Fruit fly (Drosophila melanogaster) whole organism, embryonic: Measurements from ENCODE around the gene CG2889.

Experiments used
- ATbp ChIP-seq: fragments of 200-800 bp; sonication (Bioruptor generic); optimal IDR thresholded peaks from 2 replicates; lab custom pipeline; 2017; ENCODE audit warnings: missing biosample characterization, mild to moderate bottlenecking, missing genetic modification characterization, missing genetic modification reagents
- Atf6 ChIP-seq: fragments of 200-800 bp; sonication (Bioruptor generic); IDR thresholded peaks from 2 replicates; pipeline ENCODE4 v1.3.6; 2022; ENCODE audit warnings: missing biosample characterization, missing genetic modification characterization
- Bgb ChIP-seq: fragments of 200-800 bp; sonication (Bioruptor generic); IDR thresholded peaks from 2 replicates; pipeline ENCODE4 v1.3.6; 2022; ENCODE audit warnings: missing biosample characterization, missing genetic modification characterization; ENCODE audit not compliant: partially characterized antibody
- CG10321 ChIP-seq: fragments of 200-800 bp; sonication (Bioruptor generic); IDR thresholded peaks from 2 replicates; pipeline ENCODE4 v1.3.6; 2022; ENCODE audit warnings: missing biosample characterization, missing genetic modification characterization
- CG10366 ChIP-seq: fragments of 200-800 bp; sonication (Bioruptor generic); IDR thresholded peaks from 2 replicates; pipeline ENCODE4 v1.3.6; 2022; ENCODE audit warnings: missing biosample characterization, missing genetic modification characterization
- CG11093 ChIP-seq: fragments of 200-800 bp; sonication (Bioruptor generic); IDR thresholded peaks from 3 replicates; pipeline ENCODE4 v1.3.6; 2022; ENCODE audit warnings: missing biosample characterization, missing genetic modification characterization
- CG11398 ChIP-seq: fragments of 200-800 bp; sonication (Bioruptor generic); optimal IDR thresholded peaks from 2 replicates; lab custom pipeline; 2016; ENCODE audit warnings: missing biosample characterization, missing genetic modification characterization
- CG11504 ChIP-seq: fragments of 200-800 bp; sonication (Bioruptor generic); optimal IDR thresholded peaks from 3 replicates; lab custom pipeline; 2019; ENCODE audit warnings: missing biosample characterization, mild to moderate bottlenecking, missing genetic modification characterization, moderate library complexity
- CG11695 ChIP-seq: fragments of 200-800 bp; sonication (Bioruptor generic); IDR thresholded peaks from 3 replicates; pipeline ENCODE4 v1.3.6; 2022; ENCODE audit warnings: missing biosample characterization, missing genetic modification characterization
- CG12236 ChIP-seq: fragments of 200-800 bp; sonication (Bioruptor generic); optimal IDR thresholded peaks from 2 replicates; lab custom pipeline; 2016; ENCODE audit warnings: missing biosample characterization, missing genetic modification characterization
- CG14860 ChIP-seq: fragments of 200-800 bp; sonication (Bioruptor generic); IDR thresholded peaks from 3 replicates; pipeline ENCODE4 v1.3.6; 2022; ENCODE audit warnings: missing biosample characterization, missing genetic modification characterization; ENCODE audit not compliant: partially characterized antibody
- CG14965 ChIP-seq: fragments of 200-800 bp; sonication (Bioruptor generic); optimal IDR thresholded peaks from 2 replicates; lab custom pipeline; 2016; ENCODE audit warnings: missing biosample characterization, missing genetic modification characterization, borderline replicate concordance
- CG15011 ChIP-seq: fragments of 200-800 bp; sonication (Bioruptor generic); optimal IDR thresholded peaks from 3 replicates; lab custom pipeline; 2018; ENCODE audit warnings: missing biosample characterization, mild to moderate bottlenecking, missing genetic modification characterization
- CG1792 ChIP-seq: fragments of 200-800 bp; sonication (Bioruptor generic); optimal IDR thresholded peaks from 2 replicates; lab custom pipeline; 2016; ENCODE audit warnings: missing biosample characterization, missing genetic modification characterization
- CG2116 ChIP-seq: fragments of 200-800 bp; sonication (Bioruptor generic); optimal IDR thresholded peaks from 3 replicates; lab custom pipeline; 2018; ENCODE audit warnings: missing biosample characterization, mild to moderate bottlenecking, missing genetic modification characterization
- CG33557 ChIP-seq: fragments of 200-800 bp; sonication (Bioruptor generic); optimal IDR thresholded peaks from 2 replicates; lab custom pipeline; 2019; ENCODE audit warnings: missing biosample characterization, mild to moderate bottlenecking, missing genetic modification characterization, moderate library complexity
- CG42726 ChIP-seq: fragments of 200-800 bp; sonication (Bioruptor generic); IDR thresholded peaks from 2 replicates; pipeline ENCODE4 v1.3.6; 2022; ENCODE audit warnings: missing biosample characterization, missing genetic modification characterization; ENCODE audit not compliant: partially characterized antibody
- CG4730 ChIP-seq: fragments of 200-800 bp; sonication (Bioruptor generic); IDR thresholded peaks from 2 replicates; pipeline ENCODE4 v1.3.6; 2022; ENCODE audit warnings: missing biosample characterization, missing genetic modification characterization
- CG6272 ChIP-seq: fragments of 200-800 bp; sonication (Bioruptor generic); IDR thresholded peaks from 2 replicates; pipeline ENCODE4 v1.3.6; 2022; ENCODE audit warnings: missing biosample characterization, missing genetic modification characterization
- CG7556 ChIP-seq: fragments of 200-800 bp; sonication (Bioruptor generic); optimal IDR thresholded peaks from 2 replicates; lab custom pipeline; 2017; ENCODE audit warnings: missing biosample characterization, mild to moderate bottlenecking, missing genetic modification characterization
- CG8281 ChIP-seq: fragments of 200-800 bp; sonication (Bioruptor generic); optimal IDR thresholded peaks from 2 replicates; lab custom pipeline; 2018; ENCODE audit warnings: missing biosample characterization, mild to moderate bottlenecking, missing genetic modification characterization, moderate library complexity
- CG9876 ChIP-seq: fragments of 200-800 bp; sonication (Bioruptor generic); optimal IDR thresholded peaks from 2 replicates; lab custom pipeline; 2016; ENCODE audit warnings: missing biosample characterization, missing genetic modification characterization
- Dek ChIP-seq: fragments of 200-800 bp; sonication (Bioruptor generic); optimal IDR thresholded peaks from 3 replicates; lab custom pipeline; 2019; ENCODE audit warnings: missing biosample characterization, mild to moderate bottlenecking, missing genetic modification characterization, moderate library complexity
- Doc2 ChIP-seq: fragments of 200-800 bp; sonication (Bioruptor generic); IDR thresholded peaks from 2 replicates; pipeline ENCODE4 v1.3.6; 2022; ENCODE audit warnings: missing biosample characterization, missing genetic modification characterization
- HHEX ChIP-seq: fragments of 200-800 bp; sonication (Bioruptor generic); optimal IDR thresholded peaks from 3 replicates; lab custom pipeline; 2017; ENCODE audit warnings: missing biosample characterization, mild to moderate bottlenecking, missing genetic modification characterization, missing genetic modification reagents
- HLH4C ChIP-seq: fragments of 200-800 bp; sonication (Bioruptor generic); IDR thresholded peaks from 3 replicates; pipeline ENCODE4 v1.3.6; 2022; ENCODE audit warnings: missing biosample characterization, missing genetic modification characterization; ENCODE audit not compliant: partially characterized antibody
- HmgD ChIP-seq: fragments of 200-800 bp; sonication (Bioruptor generic); optimal IDR thresholded peaks from 3 replicates; lab custom pipeline; 2016; ENCODE audit warnings: missing biosample characterization, missing genetic modification characterization
- Lhr ChIP-seq: fragments of 200-800 bp; sonication (Bioruptor generic); optimal IDR thresholded peaks from 3 replicates; lab custom pipeline; 2017; ENCODE audit warnings: mild to moderate bottlenecking, missing biosample characterization, missing genetic modification reagents, missing genetic modification characterization
- NC2α ChIP-seq: fragments of 200-800 bp; sonication (Bioruptor generic); optimal IDR thresholded peaks from 2 replicates; lab custom pipeline; 2016; ENCODE audit warnings: missing biosample characterization, missing genetic modification characterization
- Oli ChIP-seq: fragments of 200-800 bp; sonication (Bioruptor generic); optimal IDR thresholded peaks from 2 replicates; lab custom pipeline; 2018; ENCODE audit warnings: missing biosample characterization, mild to moderate bottlenecking, missing genetic modification characterization, moderate library complexity
- Ravus ChIP-seq: fragments of 200-800 bp; sonication (Bioruptor generic); IDR thresholded peaks from 2 replicates; pipeline ENCODE4 v1.3.6; 2022; ENCODE audit warnings: missing biosample characterization, missing genetic modification characterization
- Sry-δ ChIP-seq: fragments of 200-800 bp; sonication (Bioruptor generic); optimal IDR thresholded peaks from 2 replicates; lab custom pipeline; 2016; ENCODE audit warnings: missing biosample characterization, missing genetic modification characterization
- ac ChIP-seq: fragments of 200-800 bp; sonication (Bioruptor generic); optimal IDR thresholded peaks from 3 replicates; lab custom pipeline; 2017; ENCODE audit warnings: missing biosample characterization, mild to moderate bottlenecking, missing genetic modification characterization
- cad ChIP-seq: fragments of >200 bp; optimal IDR thresholded peaks from 2 replicates; lab custom pipeline; 2017; ENCODE audit warnings: missing biosample characterization, missing genetic modification characterization
- chm ChIP-seq: fragments of 200-800 bp; sonication (Bioruptor generic); IDR thresholded peaks from 2 replicates; pipeline ENCODE4 v1.3.6; 2022; ENCODE audit warnings: missing biosample characterization, missing genetic modification characterization
- crol ChIP-seq: fragments of 200-800 bp; sonication (Bioruptor generic); IDR thresholded peaks from 2 replicates; pipeline ENCODE4 v1.3.6; 2022; ENCODE audit warnings: missing biosample characterization, missing genetic modification characterization
- dmrt99B ChIP-seq: fragments of 200-800 bp; sonication (Bioruptor generic); optimal IDR thresholded peaks from 2 replicates; lab custom pipeline; 2018; ENCODE audit warnings: missing biosample characterization, mild to moderate bottlenecking, missing genetic modification characterization, moderate library complexity
- exex ChIP-seq: fragments of 200-800 bp; sonication (Bioruptor generic); optimal IDR thresholded peaks from 4 replicates; lab custom pipeline; 2018; ENCODE audit warnings: missing biosample characterization, mild to moderate bottlenecking, missing genetic modification characterization, moderate library complexity
- fd3F ChIP-seq: fragments of 200-800 bp; sonication (Bioruptor generic); optimal IDR thresholded peaks from 2 replicates; lab custom pipeline; 2018; ENCODE audit warnings: missing biosample characterization, mild to moderate bottlenecking, missing genetic modification characterization, moderate library complexity
- gcm2 ChIP-seq: fragments of 200-800 bp; sonication (Bioruptor generic); optimal IDR thresholded peaks from 2 replicates; lab custom pipeline; 2016; ENCODE audit warnings: missing biosample characterization, missing genetic modification characterization
- gfzf ChIP-seq: fragments of 200-800 bp; sonication (Bioruptor generic); optimal IDR thresholded peaks from 2 replicates; lab custom pipeline; 2016; ENCODE audit warnings: missing biosample characterization, mild to moderate bottlenecking, missing genetic modification characterization, moderate library complexity
- pan ChIP-seq, 4 experiments: fragments of >200 bp in 3 of 4; fragments of 200-800 bp in 1 of 4; sonication (Bioruptor generic) in 1 of 4; optimal IDR thresholded peaks in 3 of 4; IDR thresholded peaks in 1 of 4; 2 replicates each; pipeline versions ENCODE4 v1.3.6 to Lab custom; 2017 to 2022; ENCODE audit warnings: missing biosample characterization in 2 of 4, missing genetic modification characterization in 2 of 4, mixed read lengths in 1 of 4
- prd ChIP-seq, 3 experiments: fragments of >200 bp in 2 of 3; fragments of 200-800 bp in 1 of 3; sonication (Bioruptor generic) in 1 of 3; optimal IDR thresholded peaks in 2 of 3; IDR thresholded peaks in 1 of 3; 2 replicates in 2 of 3; 3 replicates in 1 of 3; pipeline versions ENCODE4 v1.3.6 to Lab custom; 2017 to 2022; ENCODE audit warnings: missing biosample characterization in 1 of 3, missing genetic modification characterization in 1 of 3
- row ChIP-seq: fragments of 200-800 bp; sonication (Bioruptor generic); IDR thresholded peaks from 3 replicates; pipeline ENCODE4 v1.3.6; 2022; ENCODE audit warnings: missing biosample characterization, missing genetic modification characterization
- salm ChIP-seq: fragments of 200-800 bp; sonication (Bioruptor generic); optimal IDR thresholded peaks from 2 replicates; lab custom pipeline; 2018; ENCODE audit warnings: missing biosample characterization, mild to moderate bottlenecking, missing genetic modification characterization
- stwl ChIP-seq: fragments of 200-800 bp; sonication (Bioruptor generic); optimal IDR thresholded peaks from 3 replicates; lab custom pipeline; 2018; ENCODE audit warnings: missing biosample characterization, mild to moderate bottlenecking, missing genetic modification characterization, moderate library complexity
- wek ChIP-seq: fragments of 200-800 bp; sonication (Bioruptor generic); optimal IDR thresholded peaks from 3 replicates; lab custom pipeline; 2018; ENCODE audit warnings: missing biosample characterization, mild to moderate bottlenecking, missing genetic modification characterization, moderate library complexity

Gene CG2889

dm6 chrX:10486144-10487030, 12.6 kb downstream of the CG2889 start (continued):
- TF ChIP-seq crol (GFP tag; lab: Robert Waterston, UW) (peak; percentile 45; the same call in 1 of the 2 replicates), gcm2 (GFP tag; lab: Kevin White, UChicago) (peak; percentile 16), HLH4C (no peak; the same call in 2 of the 3 replicates), salm (tag; lab: Kevin White, UChicago) (no peak), stwl (tag; lab: Kevin White, UChicago) (no peak), CG1792 (GFP tag; lab: Kevin White, UChicago) (peak; percentile 18), fd3F (GFP tag; lab: Kevin White, UChicago) (peak; percentile 62), Oli (tag; lab: Kevin White, UChicago) (peak; percentile 73), CG33557 (GFP tag; lab: Kevin White, UChicago) (no peak), Bgb (peak; percentile 42), CG12236 (GFP tag; lab: Kevin White, UChicago) (no peak), CG15011 (peak; percentile 60), ac (GFP tag; lab: Kevin White, UChicago) (no peak), ATbp (GFP tag; lab: Kevin White, UChicago) (peak; percentile 45), Doc2 (no peak), CG7556 (peak; percentile 72), CG2116 (GFP tag; lab: Kevin White, UChicago) (no peak), Dek (tag; lab: Kevin White, UChicago) (peak; percentile 54), CG11398 (GFP tag; lab: Kevin White, UChicago) (no peak), dmrt99B (tag; lab: Kevin White, UChicago) (peak; percentile 69), Sry-δ (GFP tag; lab: Kevin White, UChicago) (peak; percentile 11), pan (optimal IDR thresholded peaks at IDR 0.05; lab: Kevin White, UChicago) (no peak), pan (GFP tag; optimal IDR thresholded peaks at IDR 0.05 in 1 of 2, IDR thresholded peaks at IDR 0.05 in 1 of 2) (peak in 1 of 2 experiments; percentile 50), CG14860 (GFP tag; lab: Robert Waterston, UW) (no peak), CG14965 (no peak), Atf6 (peak; percentile 69), wek (GFP tag; lab: Kevin White, UChicago) (peak; percentile 4), chm (GFP tag; lab: Robert Waterston, UW) (no peak), CG4730 (GFP tag; lab: Robert Waterston, UW) (peak; percentile 56; the same call in 1 of the 2 replicates), CG10321 (GFP tag; lab: Robert Waterston, UW) (peak; percentile 32; the same call in 1 of the 2 replicates), CG10366 (peak; percentile 22), HHEX (GFP tag; lab: Kevin White, UChicago) (peak; percentile 34), exex (tag; lab: Kevin White, UChicago) (no peak), cad (GFP tag; lab: Kevin White, UChicago) (no peak), CG9876 (GFP tag; lab: Kevin White, UChicago) (no peak), CG8281 (tag; lab: Kevin White, UChicago) (peak; percentile 28), Lhr (no peak), CG6272 (GFP tag; lab: Robert Waterston, UW) (no peak), row (GFP tag; lab: Robert Waterston, UW) (peak; percentile 88), gfzf (GFP tag; lab: Kevin White, UChicago) (no peak), prd (optimal IDR thresholded peaks at IDR 0.05; lab: Kevin White, UChicago) (no peak), prd (GFP tag; IDR thresholded peaks at IDR 0.05; lab: Robert Waterston, UW) (peak; percentile 62; the same call in 2 of the 3 replicates), CG11504 (tag; lab: Kevin White, UChicago) (peak; percentile 73), CG11695 (GFP tag; lab: Robert Waterston, UW) (peak; percentile 69; the same call in 2 of the 3 replicates), CG11093 (GFP tag; lab: Robert Waterston, UW) (no peak), HmgD (GFP tag; lab: Kevin White, UChicago) (no peak), Ravus (GFP tag; lab: Robert Waterston, UW) (no peak), CG42726 (no peak), NC2α (GFP tag; lab: Kevin White, UChicago) (no peak)
